Worm (Caenorhabditis elegans): ENCODE results near the gene M163.8.
"Not testable (repeated sequence)": the region's sequence is repeated elsewhere in the genome, so short reads cannot be mapped to it uniquely, and the experiment has no call there.

The M163.8 gene

DNA sequence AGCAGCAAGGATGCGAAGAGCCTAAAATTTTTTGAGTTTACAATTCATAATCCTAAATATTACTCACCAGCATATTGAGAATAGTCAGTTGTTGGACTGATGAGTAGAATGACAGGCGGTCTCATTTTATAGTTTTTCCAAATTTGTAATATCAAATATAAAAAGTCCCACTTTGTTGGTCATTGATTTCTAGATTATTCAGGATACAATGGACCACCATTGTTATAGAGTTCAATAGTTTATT is 40.1 kb downstream of the M163.8 start, which contains the start of gene nspc-17:
Gene nspc-17 (minus strand): TSS at position 101 of the 244 bp plus-strand sequence.
- TF ChIP-seq zip-8, mab-5, sptf-1 (tag; optimal IDR thresholded peaks at IDR 0.05): not testable (repeated sequence)

DNA sequence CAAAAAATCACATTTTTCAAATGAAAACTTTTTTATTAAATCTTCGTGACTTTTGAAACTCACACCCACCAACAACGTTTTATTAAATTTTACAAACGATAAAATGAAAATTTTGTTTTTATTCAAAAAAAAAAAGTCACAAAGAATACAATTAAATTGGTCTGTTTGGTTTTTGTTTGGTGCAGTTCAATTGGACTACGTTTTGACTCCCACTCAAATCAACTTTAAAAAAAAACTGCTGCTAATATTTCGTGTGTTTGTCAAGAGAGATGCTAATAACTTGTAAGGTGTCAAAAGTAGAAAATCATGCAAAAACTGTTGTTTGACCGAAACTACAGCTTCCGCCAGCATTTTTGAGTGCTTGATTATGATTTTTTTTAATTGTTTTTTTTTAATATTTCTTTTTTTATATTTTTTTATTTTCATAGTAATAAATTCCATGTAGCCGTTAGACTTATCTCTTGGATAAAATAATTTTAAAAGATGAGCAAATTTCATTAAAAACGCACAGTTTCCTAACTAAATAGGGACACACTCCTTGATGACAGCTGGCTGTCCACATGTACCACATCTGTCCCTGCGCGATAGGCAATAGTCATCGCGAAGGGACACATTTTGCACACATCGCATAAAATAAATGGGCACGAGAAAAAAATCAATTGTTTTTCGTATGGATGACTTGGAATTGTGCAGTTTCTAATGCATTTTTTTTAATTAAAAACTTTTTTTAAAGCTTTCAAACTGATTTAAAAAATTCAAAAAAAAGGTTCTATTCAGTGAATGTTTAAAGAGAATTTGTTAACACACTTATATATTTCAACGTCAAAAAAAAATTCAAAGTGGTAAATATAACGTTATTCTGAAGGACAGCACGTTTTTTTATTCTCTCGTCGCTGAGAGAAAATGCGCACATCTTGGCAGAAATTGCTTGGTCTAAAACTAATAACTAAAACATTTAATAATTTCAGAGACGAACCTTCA is 40.7 kb downstream of the M163.8 start:
- TF ChIP-seq ceh-83 (GFP tag; optimal IDR thresholded peaks at IDR 0.05) (peak; percentile 69), nhr-28 (tag; optimal IDR thresholded peaks at IDR 0.05) (peak; percentile 11), snpc-4 (tag; optimal IDR thresholded peaks at IDR 0.05) (no peak), sptf-1 (tag; optimal IDR thresholded peaks at IDR 0.05) (peak; percentile 88), nhr-2 (tag; optimal IDR thresholded peaks at IDR 0.05) (peak; percentile 75), nhr-237 (tag; optimal IDR thresholded peaks at IDR 0.05) (peak; percentile 100), ces-1 (GFP tag; optimal IDR thresholded peaks at IDR 0.05) (peak; percentile 99), tbx-8 (GFP tag; optimal IDR thresholded peaks at IDR 0.05) (peak; percentile 39), cnd-1 (tag; optimal IDR thresholded peaks at IDR 0.05) (peak; percentile 87), mep-1 (tag; optimal IDR thresholded peaks at IDR 0.05) (peak; percentile 98), flh-1 (GFP tag; optimal IDR thresholded peaks at IDR 0.05) (no peak), sem-2 (GFP tag; optimal IDR thresholded peaks at IDR 0.05) (no peak), drap-1 (GFP tag; optimal IDR thresholded peaks at IDR 0.05) (peak; percentile 96), elt-3 (tag; optimal IDR thresholded peaks at IDR 0.05) (peak; percentile 89), unc-120 (tag; optimal IDR thresholded peaks at IDR 0.05; ENCODE audit: poor library complexity, severe bottlenecking) (peak; percentile 93), elt-1 (tag; optimal IDR thresholded peaks at IDR 0.05; ENCODE audit: borderline replicate concordance, insufficient read depth) (peak; percentile 74), nhr-12 (tag; optimal IDR thresholded peaks at IDR 0.05) (peak; percentile 97), lin-32 (GFP tag; optimal IDR thresholded peaks at IDR 0.05) (peak; percentile 68), ztf-11 (tag; optimal IDR thresholded peaks at IDR 0.05) (peak; percentile 96), bed-3 (GFP tag; optimal IDR thresholded peaks at IDR 0.05) (no peak), blmp-1 (tag; optimal IDR thresholded peaks at IDR 0.05) (peak; percentile 24), mab-5 (tag; optimal IDR thresholded peaks at IDR 0.05) (peak; percentile 90), pha-4 (tag; optimal IDR thresholded peaks at IDR 0.05) (peak; percentile 99), nhr-76 (tag; optimal IDR thresholded peaks at IDR 0.05) (peak; percentile 28), unc-62 (GFP tag; optimal IDR thresholded peaks at IDR 0.05) (peak; percentile 94), ceh-39 (tag; optimal IDR thresholded peaks at IDR 0.05) (peak; percentile 97), unc-39 (tag; optimal IDR thresholded peaks at IDR 0.05) (peak; percentile 80), ham-2 (GFP tag; optimal IDR thresholded peaks at IDR 0.05) (peak; percentile 8), zip-8 (tag; optimal IDR thresholded peaks at IDR 0.05) (no peak), M03D4.4 (tag; optimal IDR thresholded peaks at IDR 0.05) (peak; percentile 68), mls-2 (tag; optimal IDR thresholded peaks at IDR 0.05) (peak; percentile 62), hlh-1 (tag; optimal IDR thresholded peaks at IDR 0.05) (peak; percentile 83), lin-13 (tag; optimal IDR thresholded peaks at IDR 0.05) (peak; percentile 94), lsy-2 (tag; optimal IDR thresholded peaks at IDR 0.05) (peak; percentile 91), ceh-43 (GFP tag; optimal IDR thresholded peaks at IDR 0.05) (peak; percentile 62)

DNA sequence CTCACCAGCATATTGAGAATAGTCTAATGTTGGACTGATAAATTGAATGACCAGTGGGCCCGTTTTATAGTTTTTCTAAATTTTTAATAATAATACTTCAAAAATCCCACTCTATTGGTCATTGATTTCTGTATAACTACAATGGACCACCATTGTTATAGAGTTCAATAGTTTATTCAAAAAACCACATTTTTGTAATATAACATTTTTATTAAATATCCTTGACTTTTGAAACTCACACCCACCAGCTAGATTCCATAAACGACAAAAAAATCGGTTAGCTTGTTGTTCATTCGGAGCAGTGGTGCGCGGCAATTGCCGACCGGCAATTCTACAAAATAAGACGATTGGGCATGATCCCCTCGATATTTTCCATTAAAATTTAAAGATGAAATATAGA is 42.6 kb downstream of the M163.8 start, which contains the start of gene nspc-18:
Gene nspc-18 (minus strand): TSS at position 101 of the 400 bp plus-strand sequence.
- TF ChIP-seq elt-3 (tag; optimal IDR thresholded peaks at IDR 0.05) (no peak), nhr-237 (tag; optimal IDR thresholded peaks at IDR 0.05) (no peak), nhr-12 (tag; optimal IDR thresholded peaks at IDR 0.05) (no peak), elt-1 (tag; optimal IDR thresholded peaks at IDR 0.05; ENCODE audit: borderline replicate concordance, insufficient read depth) (no peak), lsy-2 (tag; optimal IDR thresholded peaks at IDR 0.05) (no peak), flh-1 (GFP tag; optimal IDR thresholded peaks at IDR 0.05) (no peak), nhr-76 (tag; optimal IDR thresholded peaks at IDR 0.05) (no peak), blmp-1 (tag; optimal IDR thresholded peaks at IDR 0.05) (no peak), mep-1 (tag; optimal IDR thresholded peaks at IDR 0.05) (no peak)

All from whole organism, mixed stage, embryonic.